Fruit fly (Drosophila melanogaster) Kc167 (cell line): ENCODE data around the gene CG31886.

ENCODE experiments used
- Myc ChIP-seq: fragments of >200 bp; optimal IDR thresholded peaks from 2 replicates; lab custom pipeline; 2017; ENCODE audit warnings: missing external identifiers
- Sin3A ChIP-seq: fragments of >200 bp; optimal IDR thresholded peaks from 2 replicates; lab custom pipeline; 2018; ENCODE audit warnings: missing external identifiers
- h ChIP-seq: fragments of >200 bp; optimal IDR thresholded peaks from 3 replicates; lab custom pipeline; 2018; ENCODE audit warnings: missing external identifiers
- insv ChIP-seq: fragments of >200 bp; optimal IDR thresholded peaks from 3 replicates; lab custom pipeline; 2018; ENCODE audit warnings: missing external identifiers
- psq ChIP-seq: fragments of >200 bp; optimal IDR thresholded peaks from 2 replicates; lab custom pipeline; 2017; ENCODE audit warnings: missing external identifiers
- ttk ChIP-seq: sonication (Bioruptor generic); optimal IDR thresholded peaks from 2 replicates; lab custom pipeline; 2017; ENCODE audit warnings: missing external identifiers

The CG31886 gene

DNA sequence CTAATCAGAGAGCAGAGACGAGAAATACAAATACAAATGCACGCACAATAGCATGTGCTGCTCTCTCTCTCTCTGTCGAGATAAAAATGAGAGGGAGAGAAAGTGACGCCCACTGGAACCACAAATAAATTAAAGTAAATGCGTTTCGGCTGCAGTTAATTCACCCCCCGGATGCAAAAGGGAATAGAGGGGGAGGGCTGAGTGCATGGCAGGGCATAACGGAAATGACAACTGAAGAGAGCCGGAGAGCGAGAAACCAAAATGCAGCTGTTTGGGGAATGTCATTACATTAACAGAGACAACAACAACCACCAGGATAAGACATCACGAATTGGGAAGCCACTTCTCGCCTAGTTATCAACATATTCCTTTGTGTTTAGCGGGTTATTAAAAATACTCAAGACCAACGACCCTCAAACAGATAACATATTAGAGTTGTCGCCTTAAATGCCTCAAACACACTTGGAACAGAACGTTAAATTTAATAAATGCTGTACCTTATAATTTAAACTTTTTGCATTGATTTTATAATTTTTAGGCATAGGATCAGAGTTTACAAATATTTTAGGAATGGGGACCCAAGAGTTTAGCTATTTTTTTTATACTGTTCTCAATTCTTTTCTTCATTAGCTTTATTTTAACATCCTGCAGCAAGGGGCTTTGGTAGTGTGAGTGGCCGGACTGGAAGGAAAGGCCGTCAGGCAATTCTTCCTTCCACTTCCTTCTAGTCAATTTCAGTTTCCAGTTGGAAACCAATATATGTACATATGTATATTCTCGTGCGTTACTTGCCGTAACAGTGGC is 8.7 kb downstream of the CG31886 start:
- TF ChIP-seq Sin3A (lab: Kevin White, UChicago), result no peak
- TF ChIP-seq psq, result no peak
- TF ChIP-seq Myc (lab: Kevin White, UChicago), result no peak
- no peak for TF ChIP-seq insv (lab: Kevin White, UChicago)
- TF ChIP-seq ttk (lab: Kevin White, UChicago), result no peak
- no peak for TF ChIP-seq h

DNA sequence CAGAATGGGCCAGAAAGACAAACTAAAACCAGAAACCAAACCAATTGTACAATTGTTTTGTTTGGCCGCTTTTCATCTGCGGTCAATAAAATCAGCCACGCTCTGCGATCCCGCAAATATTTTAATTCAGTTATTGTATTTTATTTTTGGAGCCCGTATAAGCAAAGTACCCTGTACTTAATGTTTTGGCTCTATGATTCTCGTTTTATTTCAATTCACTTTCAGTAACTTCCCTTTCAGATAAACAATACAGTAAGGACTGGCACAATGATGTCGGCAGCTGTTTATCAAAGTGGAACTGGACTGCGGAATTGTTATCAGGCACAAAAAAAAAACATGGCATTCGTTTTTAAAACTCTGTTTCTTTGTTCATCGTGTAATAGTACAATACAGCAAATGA is 10.2 kb downstream of the CG31886 start:
- no peak for TF ChIP-seq psq
- TF ChIP-seq ttk (lab: Kevin White, UChicago), result no peak
- no peak for TF ChIP-seq insv (lab: Kevin White, UChicago)
- TF ChIP-seq Sin3A (lab: Kevin White, UChicago), result no peak
- no peak for TF ChIP-seq Myc (lab: Kevin White, UChicago)
- no peak for TF ChIP-seq h

DNA sequence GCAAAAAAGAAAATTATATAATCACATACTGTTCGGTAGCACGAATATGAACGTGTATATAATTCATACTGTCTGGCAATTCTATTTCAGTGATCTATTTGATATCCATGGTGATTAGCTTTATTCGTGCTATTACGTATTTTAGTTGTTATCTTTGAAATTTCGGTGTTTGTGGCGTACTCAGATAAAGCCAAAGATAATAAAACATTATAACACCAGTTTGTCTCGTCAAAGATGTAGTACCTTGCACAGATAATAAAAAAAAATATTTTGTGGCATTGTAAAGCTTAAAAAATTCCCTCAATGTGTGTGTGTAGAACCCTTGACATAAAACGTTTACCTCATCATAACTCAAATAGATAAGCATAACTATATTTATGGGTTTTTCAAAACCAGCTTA is 10.9 kb downstream of the CG31886 start:
- TF ChIP-seq h (no peak), psq (no peak), Sin3A (lab: Kevin White, UChicago) (no peak), insv (lab: Kevin White, UChicago) (no peak), Myc (lab: Kevin White, UChicago) (no peak), ttk (lab: Kevin White, UChicago) (no peak)

DNA sequence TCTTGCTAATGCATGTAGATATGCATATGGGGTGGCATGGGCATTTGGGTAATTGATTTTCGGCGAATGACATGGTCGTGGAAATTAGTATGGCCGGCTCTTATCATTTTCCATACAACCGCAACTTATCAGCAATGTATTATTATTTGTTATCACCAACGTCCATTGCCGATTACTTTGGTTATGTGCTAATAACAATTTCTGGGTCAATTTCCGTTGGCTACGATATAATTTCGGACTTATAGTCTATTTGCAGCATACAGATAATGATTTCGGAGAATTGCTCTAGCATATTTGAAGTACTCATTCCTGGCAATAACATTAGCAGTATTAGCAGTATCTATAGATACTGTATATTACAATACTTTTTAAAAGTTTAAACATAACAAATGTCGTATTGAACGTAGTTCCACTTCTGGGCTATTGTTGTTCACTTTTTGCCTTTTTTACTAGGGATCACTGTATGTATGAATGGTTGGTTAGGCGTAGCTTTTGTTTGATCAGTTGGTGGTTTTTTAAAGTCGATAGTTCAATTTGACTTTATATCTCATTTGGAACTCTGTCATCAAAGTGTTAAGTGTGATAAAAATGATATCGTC is 12.0 kb downstream of the CG31886 start, which contains the start of gene CG46397:
TSS of gene CG46397 (plus strand) at position 549 of the 599 bp plus-strand sequence.
- TF ChIP-seq ttk (lab: Kevin White, UChicago) (no peak), Sin3A (lab: Kevin White, UChicago) (no peak), h (no peak), Myc (lab: Kevin White, UChicago) (no peak)

DNA sequence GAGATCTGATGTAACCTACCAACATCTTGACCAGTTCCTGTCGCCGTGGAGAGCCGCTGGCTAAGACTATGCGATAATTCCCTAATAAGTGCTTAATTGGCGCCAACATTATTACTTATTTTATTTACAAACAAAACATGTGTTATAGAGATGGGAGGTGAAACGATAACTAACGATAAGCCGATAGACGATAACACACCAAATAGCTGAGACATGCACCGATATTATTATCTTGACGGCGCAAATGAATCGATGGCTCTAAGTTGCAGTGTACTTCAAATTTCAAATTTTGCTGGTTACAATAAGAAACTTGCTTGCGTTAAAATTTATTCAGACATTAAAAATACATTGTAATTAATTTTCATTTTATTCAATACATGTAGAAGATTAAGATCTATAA is 15.7 kb downstream of the CG31886 start, which contains the start of gene CG9515:
TSS of gene CG9515 (minus strand) at position 148 of the 400 bp plus-strand sequence.
- no peak for TF ChIP-seq Sin3A (lab: Kevin White, UChicago)
- no peak for TF ChIP-seq Myc (lab: Kevin White, UChicago)
- no peak for TF ChIP-seq h
- TF ChIP-seq insv (lab: Kevin White, UChicago), result no peak
- TF ChIP-seq psq, result no peak
- no peak for TF ChIP-seq ttk (lab: Kevin White, UChicago)

DNA sequence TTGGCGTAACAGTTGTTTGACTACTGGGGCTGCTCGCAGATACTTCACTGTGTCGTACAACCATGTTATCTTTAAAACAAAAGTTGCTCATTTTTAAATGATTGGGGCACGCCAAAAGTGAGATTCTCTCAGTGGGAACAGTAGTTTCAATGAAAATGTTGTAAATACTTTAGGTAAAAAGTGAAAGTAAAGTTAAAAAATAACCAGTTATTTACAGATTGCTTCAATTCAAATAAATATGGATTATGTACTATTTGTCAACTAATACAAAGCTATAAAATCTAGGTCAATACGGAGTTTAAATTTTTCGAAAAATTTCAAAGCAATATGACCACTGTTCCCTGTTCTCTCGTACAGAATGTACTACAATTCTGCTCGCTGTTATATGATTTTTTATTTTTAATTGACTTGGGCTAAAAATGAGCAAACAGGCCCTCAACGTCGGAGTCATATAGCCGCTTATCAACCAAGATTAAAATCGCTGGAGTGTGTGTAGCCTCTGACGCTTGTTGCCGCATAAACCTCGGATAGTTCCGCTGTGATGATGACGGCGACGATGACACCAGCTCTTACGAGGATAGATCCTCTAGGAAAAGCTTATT is 17.0 kb downstream of the CG31886 start, which contains the start of gene Argl:
TSS of gene Argl (minus strand) at position 370 of the 602 bp plus-strand sequence.
- TF ChIP-seq Myc (lab: Kevin White, UChicago) (no peak), insv (lab: Kevin White, UChicago) (no peak), ttk (lab: Kevin White, UChicago) (no peak), Sin3A (lab: Kevin White, UChicago) (no peak), psq (no peak), h (no peak)

DNA sequence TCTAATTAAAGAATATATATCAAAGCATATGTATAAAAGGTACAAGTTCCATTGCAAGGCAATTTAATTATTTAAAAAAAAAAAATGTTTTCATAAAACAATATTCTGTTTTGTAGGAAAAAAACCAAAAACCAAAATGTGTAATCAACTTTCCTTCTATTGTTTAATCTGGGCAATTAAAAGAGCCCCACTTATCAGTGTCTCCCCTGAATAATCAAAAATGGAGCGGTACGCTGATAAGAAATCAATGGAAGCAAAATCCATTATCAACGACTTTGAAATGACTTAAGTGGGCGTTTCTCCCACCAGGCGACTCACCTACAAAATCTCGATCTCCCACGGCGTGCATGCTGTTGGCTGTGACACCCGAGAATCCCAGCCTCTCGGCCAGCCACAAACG is 18.2 kb downstream of the CG31886 start:
- TF ChIP-seq psq, result no peak

DNA sequence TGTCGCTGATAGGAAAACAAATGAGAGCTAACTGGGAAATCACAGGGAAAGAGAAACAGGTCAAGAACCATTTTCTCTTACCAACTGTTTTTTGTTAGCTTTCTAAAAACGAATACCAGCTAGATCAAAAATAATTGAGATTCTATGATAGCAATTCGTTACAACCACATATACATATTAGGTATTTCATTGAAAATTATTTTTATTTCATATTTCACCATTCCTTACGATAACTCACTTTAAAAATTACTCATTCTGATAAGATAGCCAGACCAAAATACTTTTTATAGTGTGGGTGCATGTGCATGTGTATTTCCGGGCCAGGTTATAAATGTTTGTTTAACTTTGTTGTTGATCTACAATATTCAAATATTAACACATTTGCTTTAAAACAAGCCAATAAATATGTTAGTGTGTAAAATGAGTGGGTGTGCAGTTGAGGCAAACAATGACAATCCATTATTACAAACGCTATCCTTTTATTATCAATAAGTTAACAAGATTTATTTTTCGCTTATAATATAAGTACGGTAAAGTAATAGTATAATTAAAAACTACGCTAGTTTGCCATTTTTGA is 20.9 kb downstream of the CG31886 start:
- TF ChIP-seq psq (no peak), Sin3A (lab: Kevin White, UChicago) (no peak), Myc (lab: Kevin White, UChicago) (no peak), h (no peak), insv (lab: Kevin White, UChicago) (no peak), ttk (lab: Kevin White, UChicago) (no peak)

DNA sequence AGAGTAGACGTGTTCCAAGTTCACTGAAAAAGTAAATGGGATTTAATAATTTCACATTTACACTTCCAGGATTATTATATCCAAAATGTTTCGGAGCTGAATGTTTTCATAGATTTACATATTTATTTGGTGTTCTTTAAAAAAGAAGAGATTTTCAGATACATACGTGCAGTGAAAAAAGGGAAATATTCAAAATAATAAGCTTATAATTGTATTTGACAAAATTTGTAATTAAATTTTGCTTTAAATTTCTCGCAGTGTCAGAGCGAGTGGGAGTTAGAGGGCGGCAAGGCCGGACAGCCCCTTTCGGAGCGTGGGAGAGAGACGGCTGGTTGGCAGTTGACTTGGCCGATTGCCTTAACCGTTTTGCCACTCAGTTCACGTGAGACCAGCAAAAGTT is 21.8 kb downstream of the CG31886 start, which contains the start of gene Tsp29Fb:
TSS of gene Tsp29Fb (plus strand) at position 388 of the 400 bp plus-strand sequence.
- no peak for TF ChIP-seq insv (lab: Kevin White, UChicago)
- TF ChIP-seq Sin3A (lab: Kevin White, UChicago), result no peak
- TF ChIP-seq ttk (lab: Kevin White, UChicago), result no peak
- TF ChIP-seq Myc (lab: Kevin White, UChicago), result no peak
- TF ChIP-seq h, result no peak
- no peak for TF ChIP-seq psq

DNA sequence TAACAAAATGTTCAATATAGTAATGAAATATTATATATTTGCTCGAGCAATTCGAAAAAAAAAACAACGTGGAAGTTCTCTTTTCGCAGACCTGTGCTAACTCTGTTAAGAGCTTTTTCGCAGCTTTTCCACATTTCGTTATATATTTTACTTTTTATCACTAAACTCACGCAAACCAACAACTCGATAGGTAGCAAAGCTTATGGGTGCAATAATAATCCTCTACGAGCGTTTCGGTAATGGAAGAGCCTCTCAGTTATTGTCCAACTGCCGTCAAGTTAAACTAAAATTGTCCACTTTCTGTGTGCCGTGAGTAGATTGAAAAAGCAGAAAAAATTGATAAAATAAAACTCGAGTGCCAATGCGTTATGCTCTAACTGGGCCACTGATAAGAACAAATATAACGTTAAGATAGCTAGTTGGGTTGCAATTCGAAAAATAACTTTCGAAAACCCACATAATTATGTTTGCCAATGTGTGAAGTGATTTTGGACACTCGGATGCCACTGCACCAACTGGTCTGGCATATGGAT is 25.1 kb downstream of the CG31886 start, which contains the start of gene Tsp29Fa:
TSS of gene Tsp29Fa (plus strand) at position 253 of the 533 bp plus-strand sequence.
- TF ChIP-seq Sin3A (lab: Kevin White, UChicago) (no peak), psq (no peak), h (no peak), insv (lab: Kevin White, UChicago) (no peak), ttk (lab: Kevin White, UChicago) (no peak), Myc (lab: Kevin White, UChicago) (no peak)

DNA sequence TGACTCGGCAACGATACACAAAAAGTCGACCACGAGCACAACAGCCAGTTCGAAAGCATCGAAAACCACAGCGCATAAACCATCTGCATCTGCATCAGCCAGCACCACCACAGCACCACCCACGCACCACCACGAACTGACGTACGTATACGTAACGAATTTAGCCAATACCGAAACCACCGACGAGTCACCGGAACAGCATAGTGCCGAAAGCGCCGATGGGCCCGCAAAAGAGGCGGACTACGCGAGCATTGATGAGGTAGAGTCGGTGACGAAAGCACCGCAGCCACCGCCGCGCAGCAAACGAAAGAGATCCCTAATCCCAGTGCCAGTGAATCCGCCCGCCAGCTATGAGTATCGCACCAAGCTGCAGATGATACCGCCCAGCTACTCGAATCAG is 27.7 kb downstream of the CG31886 start:
- no peak for TF ChIP-seq ttk (lab: Kevin White, UChicago)
- TF ChIP-seq insv (lab: Kevin White, UChicago), result no peak
- no peak for TF ChIP-seq psq
- no peak for TF ChIP-seq Sin3A (lab: Kevin White, UChicago)
- no peak for TF ChIP-seq h
- no peak for TF ChIP-seq Myc (lab: Kevin White, UChicago)
